Fruit fly (Drosophila melanogaster) whole organism, embryonic: ENCODE results near the gene mil.

Experiments
- ATbp ChIP-seq: fragments of 200-800 bp; sonication (Bioruptor generic); optimal IDR thresholded peaks from 2 replicates; lab custom pipeline; 2017; ENCODE audit warnings: missing biosample characterization, mild to moderate bottlenecking, missing genetic modification characterization, missing genetic modification reagents
- BEAF-32 ChIP-seq: fragments of 200-800 bp; sonication (Bioruptor generic); optimal IDR thresholded peaks from 3 replicates; lab custom pipeline; 2017; ENCODE audit warnings: missing biosample characterization, missing genetic modification characterization, mild to moderate bottlenecking, moderate library complexity, missing genetic modification reagents
- CG10431 ChIP-seq: fragments of 200-800 bp; sonication (Bioruptor generic); optimal IDR thresholded peaks from 3 replicates; lab custom pipeline; 2018; ENCODE audit warnings: missing biosample characterization, mild to moderate bottlenecking, missing genetic modification characterization
- CG11398 ChIP-seq: fragments of 200-800 bp; sonication (Bioruptor generic); optimal IDR thresholded peaks from 2 replicates; lab custom pipeline; 2016; ENCODE audit warnings: missing biosample characterization, missing genetic modification characterization
- CG11696 ChIP-seq: fragments of 200-800 bp; sonication (Bioruptor generic); IDR thresholded peaks from 2 replicates; pipeline ENCODE4 v1.3.6; 2022; ENCODE audit warnings: missing biosample characterization, missing genetic modification characterization
- CG11723 ChIP-seq: fragments of 200-800 bp; sonication (Bioruptor generic); optimal IDR thresholded peaks from 2 replicates; lab custom pipeline; 2017; ENCODE audit warnings: missing biosample characterization, mild to moderate bottlenecking, missing genetic modification characterization
- CG12236 ChIP-seq: fragments of 200-800 bp; sonication (Bioruptor generic); optimal IDR thresholded peaks from 2 replicates; lab custom pipeline; 2016; ENCODE audit warnings: missing biosample characterization, missing genetic modification characterization
- CG12942 ChIP-seq: fragments of 200-800 bp; sonication (Bioruptor generic); optimal IDR thresholded peaks from 3 replicates; lab custom pipeline; 2016; ENCODE audit warnings: missing biosample characterization, missing genetic modification characterization
- CG13894 ChIP-seq: fragments of 200-800 bp; sonication (Bioruptor generic); optimal IDR thresholded peaks from 3 replicates; lab custom pipeline; 2018; ENCODE audit warnings: missing biosample characterization, mild to moderate bottlenecking, missing genetic modification characterization, moderate library complexity
- CG14050 ChIP-seq: fragments of 200-800 bp; sonication (Bioruptor generic); IDR thresholded peaks from 3 replicates; pipeline ENCODE4 v1.3.6; 2022; ENCODE audit warnings: missing biosample characterization, missing genetic modification characterization
- CG1529 ChIP-seq: fragments of 200-800 bp; sonication (Bioruptor generic); optimal IDR thresholded peaks from 3 replicates; lab custom pipeline; 2018; ENCODE audit warnings: missing biosample characterization, missing genetic modification characterization
- CG16863 ChIP-seq: fragments of 200-800 bp; sonication (Bioruptor generic); optimal IDR thresholded peaks from 3 replicates; lab custom pipeline; 2016; ENCODE audit warnings: missing biosample characterization, missing genetic modification characterization
- CG17612 ChIP-seq: fragments of 200-800 bp; sonication (Bioruptor generic); IDR thresholded peaks from 2 replicates; pipeline ENCODE4 v1.3.6; 2022; ENCODE audit warnings: missing biosample characterization, missing genetic modification characterization
- CG17912 ChIP-seq: fragments of 200-800 bp; sonication (Bioruptor generic); optimal IDR thresholded peaks from 2 replicates; lab custom pipeline; 2018; ENCODE audit warnings: missing biosample characterization, mild to moderate bottlenecking, missing genetic modification characterization
- CG18011 ChIP-seq: fragments of 200-800 bp; sonication (Bioruptor generic); optimal IDR thresholded peaks from 2 replicates; lab custom pipeline; 2017; ENCODE audit warnings: missing biosample characterization, missing genetic modification characterization, mild to moderate bottlenecking, moderate library complexity, missing genotype
- CG2116 ChIP-seq: fragments of 200-800 bp; sonication (Bioruptor generic); optimal IDR thresholded peaks from 3 replicates; lab custom pipeline; 2018; ENCODE audit warnings: missing biosample characterization, mild to moderate bottlenecking, missing genetic modification characterization
- CG3163 ChIP-seq: fragments of 200-800 bp; sonication (Bioruptor generic); optimal IDR thresholded peaks from 3 replicates; lab custom pipeline; 2016; ENCODE audit warnings: missing biosample characterization, missing genetic modification characterization
- CG4424 ChIP-seq: fragments of 200-800 bp; sonication (Bioruptor generic); optimal IDR thresholded peaks from 3 replicates; lab custom pipeline; 2016; ENCODE audit warnings: missing biosample characterization, missing genetic modification characterization
- CG6791 ChIP-seq: fragments of 200-800 bp; sonication (Bioruptor generic); IDR thresholded peaks from 3 replicates; pipeline ENCODE4 v1.3.6; 2022; ENCODE audit warnings: missing biosample characterization, missing genetic modification characterization; ENCODE audit not compliant: partially characterized antibody
- CG9876 ChIP-seq: fragments of 200-800 bp; sonication (Bioruptor generic); optimal IDR thresholded peaks from 2 replicates; lab custom pipeline; 2016; ENCODE audit warnings: missing biosample characterization, missing genetic modification characterization
- CG9932 ChIP-seq: fragments of 200-800 bp; sonication (Bioruptor generic); IDR thresholded peaks from 2 replicates; pipeline ENCODE4 v1.3.6; 2022; ENCODE audit warnings: missing biosample characterization, missing genetic modification characterization
- CrebB ChIP-seq: fragments of 200-800 bp; sonication (Bioruptor generic); optimal IDR thresholded peaks from 3 replicates; lab custom pipeline; 2018; ENCODE audit warnings: missing biosample characterization, mild to moderate bottlenecking, missing genetic modification characterization
- Dref ChIP-seq: fragments of 200-800 bp; sonication (Bioruptor generic); IDR thresholded peaks from 2 replicates; pipeline ENCODE4 v1.3.6; 2022; ENCODE audit warnings: missing biosample characterization, missing genetic modification characterization
- Lhr ChIP-seq: fragments of 200-800 bp; sonication (Bioruptor generic); optimal IDR thresholded peaks from 3 replicates; lab custom pipeline; 2017; ENCODE audit warnings: mild to moderate bottlenecking, missing biosample characterization, missing genetic modification reagents, missing genetic modification characterization
- NC2α ChIP-seq: fragments of 200-800 bp; sonication (Bioruptor generic); optimal IDR thresholded peaks from 2 replicates; lab custom pipeline; 2016; ENCODE audit warnings: missing biosample characterization, missing genetic modification characterization
- PHDP ChIP-seq: fragments of 200-800 bp; sonication (Bioruptor generic); optimal IDR thresholded peaks from 3 replicates; lab custom pipeline; 2018; ENCODE audit warnings: missing biosample characterization, mild to moderate bottlenecking, missing genetic modification characterization, moderate library complexity
- Sox102F ChIP-seq: fragments of 200-800 bp; sonication (Bioruptor generic); optimal IDR thresholded peaks from 2 replicates; lab custom pipeline; 2018; ENCODE audit warnings: missing biosample characterization, mild to moderate bottlenecking, missing genetic modification characterization, moderate library complexity
- TFAM ChIP-seq: fragments of 200-800 bp; sonication (Bioruptor generic); optimal IDR thresholded peaks from 2 replicates; lab custom pipeline; 2017; ENCODE audit warnings: missing biosample characterization, missing genetic modification characterization, inconsistent platforms
- amos ChIP-seq: fragments of 200-800 bp; sonication (Bioruptor generic); IDR thresholded peaks from 2 replicates; pipeline ENCODE4 v1.3.6; 2022; ENCODE audit warnings: missing biosample characterization, missing genetic modification characterization; ENCODE audit not compliant: partially characterized antibody
- ato ChIP-seq: fragments of 200-800 bp; sonication (Bioruptor generic); IDR thresholded peaks from 2 replicates; pipeline ENCODE4 v1.3.6; 2022; ENCODE audit warnings: missing biosample characterization, missing genetic modification characterization; ENCODE audit not compliant: partially characterized antibody
- cato ChIP-seq: fragments of 200-800 bp; sonication (Bioruptor generic); optimal IDR thresholded peaks from 2 replicates; lab custom pipeline; 2016; ENCODE audit warnings: missing biosample characterization, missing genetic modification characterization, borderline replicate concordance
- cg ChIP-seq: fragments of 200-800 bp; sonication (Bioruptor generic); optimal IDR thresholded peaks from 3 replicates; lab custom pipeline; 2019; ENCODE audit warnings: missing biosample characterization, mild to moderate bottlenecking, missing genetic modification characterization, moderate library complexity
- eyg ChIP-seq: fragments of 200-800 bp; sonication (Bioruptor generic); optimal IDR thresholded peaks from 3 replicates; lab custom pipeline; 2016; ENCODE audit warnings: missing biosample characterization, missing genetic modification characterization
- gt ChIP-seq: fragments of 200-800 bp; sonication (Bioruptor generic); IDR thresholded peaks from 2 replicates; pipeline ENCODE4 v1.3.6; 2022; ENCODE audit warnings: missing biosample characterization, missing genetic modification characterization
- hkb ChIP-seq, 2 experiments: fragments of 200-800 bp in 1 of 2; fragments of >200 bp in 1 of 2; sonication (Bioruptor generic) in 1 of 2; IDR thresholded peaks in 1 of 2; optimal IDR thresholded peaks in 1 of 2; 2 replicates each; pipeline versions ENCODE4 v1.3.6 to Lab custom; 2017 to 2022; ENCODE audit warnings: missing biosample characterization in 1 of 2, missing genetic modification characterization in 1 of 2
- ind ChIP-seq: fragments of 200-800 bp; sonication (Bioruptor generic); optimal IDR thresholded peaks from 3 replicates; lab custom pipeline; 2016; ENCODE audit warnings: missing biosample characterization, missing genetic modification characterization
- lbe ChIP-seq: fragments of 200-800 bp; sonication (Bioruptor generic); optimal IDR thresholded peaks from 2 replicates; lab custom pipeline; 2016; ENCODE audit warnings: missing biosample characterization, mild to moderate bottlenecking, missing genetic modification characterization
- mld ChIP-seq: fragments of 200-800 bp; sonication (Bioruptor generic); IDR thresholded peaks from 3 replicates; pipeline ENCODE4 v1.3.6; 2022; ENCODE audit warnings: missing biosample characterization, missing genetic modification characterization; ENCODE audit not compliant: partially characterized antibody
- nau ChIP-seq: fragments of 200-800 bp; sonication (Bioruptor generic); optimal IDR thresholded peaks from 3 replicates; lab custom pipeline; 2017; ENCODE audit warnings: missing biosample characterization, mild to moderate bottlenecking, missing genetic modification characterization, missing genetic modification reagents
- nerfin-1 ChIP-seq: fragments of 200-800 bp; sonication (Bioruptor generic); optimal IDR thresholded peaks from 3 replicates; lab custom pipeline; 2019; ENCODE audit warnings: missing biosample characterization, mild to moderate bottlenecking, missing genetic modification characterization, moderate library complexity
- nom ChIP-seq: fragments of 200-800 bp; sonication (Bioruptor generic); optimal IDR thresholded peaks from 2 replicates; lab custom pipeline; 2017; ENCODE audit warnings: missing biosample characterization, missing genetic modification characterization, mild to moderate bottlenecking, moderate library complexity, missing genetic modification reagents
- onecut ChIP-seq: fragments of 200-800 bp; sonication (Bioruptor generic); IDR thresholded peaks from 2 replicates; pipeline ENCODE4 v1.3.6; 2022; ENCODE audit warnings: missing biosample characterization, missing genetic modification characterization
- slou ChIP-seq: fragments of 200-800 bp; sonication (Bioruptor generic); optimal IDR thresholded peaks from 3 replicates; lab custom pipeline; 2016; ENCODE audit warnings: missing biosample characterization, missing genetic modification characterization
- sna ChIP-seq: fragments of 200-800 bp; sonication (Bioruptor generic); IDR thresholded peaks from 2 replicates; pipeline ENCODE4 v1.3.6; 2022; ENCODE audit warnings: missing biosample characterization, missing genetic modification characterization; ENCODE audit not compliant: partially characterized antibody
- tin ChIP-seq: fragments of 200-800 bp; sonication (Bioruptor generic); optimal IDR thresholded peaks from 3 replicates; lab custom pipeline; 2016; ENCODE audit warnings: missing biosample characterization, missing genetic modification characterization
- trh ChIP-seq: fragments of 200-800 bp; sonication (Bioruptor generic); optimal IDR thresholded peaks from 2 replicates; lab custom pipeline; 2016; ENCODE audit warnings: missing biosample characterization, missing genetic modification characterization
- tx ChIP-seq: fragments of 200-800 bp; sonication (Bioruptor generic); optimal IDR thresholded peaks from 2 replicates; lab custom pipeline; 2016; ENCODE audit warnings: missing biosample characterization, missing genetic modification characterization
- vfl ChIP-seq: fragments of 200-800 bp; sonication (Bioruptor generic); optimal IDR thresholded peaks from 2 replicates; lab custom pipeline; 2016; ENCODE audit warnings: missing biosample characterization, missing genetic modification characterization
- vnd ChIP-seq: fragments of 200-800 bp; sonication (Bioruptor generic); IDR thresholded peaks from 3 replicates; pipeline ENCODE4 v1.3.6; 2022; ENCODE audit warnings: missing biosample characterization, missing genetic modification characterization; ENCODE audit not compliant: partially characterized antibody
- wek ChIP-seq: fragments of 200-800 bp; sonication (Bioruptor generic); optimal IDR thresholded peaks from 3 replicates; lab custom pipeline; 2018; ENCODE audit warnings: missing biosample characterization, mild to moderate bottlenecking, missing genetic modification characterization, moderate library complexity

Gene mil

dm6 chr3R:27919385-27919789 is 7.1 kb downstream of the mil start, which contains the start of gene Boh1 (continued):
- TF ChIP-seq CG3163 (GFP tag; lab: Kevin White, UChicago) (no peak), CG9932 (no peak), ATbp (GFP tag; lab: Kevin White, UChicago) (no peak), CG12236 (GFP tag; lab: Kevin White, UChicago) (no peak), CG18011 (GFP tag; lab: Kevin White, UChicago) (no peak), CG17612 (GFP tag; lab: Robert Waterston, UW) (no peak), CG12942 (GFP tag; lab: Kevin White, UChicago) (no peak), nerfin-1 (peak; percentile 24), CG1529 (GFP tag; lab: Kevin White, UChicago) (no peak), CG10431 (GFP tag; lab: Kevin White, UChicago) (no peak), TFAM (GFP tag; lab: Kevin White, UChicago) (no peak), BEAF-32 (GFP tag; lab: Kevin White, UChicago) (peak; percentile 8), tx (no peak), Dref (GFP tag; lab: Robert Waterston, UW) (no peak), gt (GFP tag; lab: Robert Waterston, UW) (no peak), CG11723 (GFP tag; lab: Kevin White, UChicago) (no peak), cato (GFP tag; lab: Kevin White, UChicago) (no peak), CG14050 (no peak), onecut (no peak), tin (GFP tag; lab: Kevin White, UChicago) (no peak), CG16863 (GFP tag; lab: Kevin White, UChicago) (no peak), CG11696 (GFP tag; lab: Robert Waterston, UW) (no peak), ind (GFP tag; lab: Kevin White, UChicago) (no peak), slou (GFP tag; lab: Kevin White, UChicago) (no peak), mld (GFP tag; lab: Robert Waterston, UW) (no peak), trh (GFP tag; lab: Kevin White, UChicago) (no peak), sna (GFP tag; lab: Robert Waterston, UW) (no peak), eyg (GFP tag; lab: Kevin White, UChicago) (no peak), Sox102F (GFP tag; lab: Kevin White, UChicago) (peak; percentile 18), nom (GFP tag; lab: Kevin White, UChicago) (no peak), NC2α (GFP tag; lab: Kevin White, UChicago) (no peak), amos (GFP tag; lab: Robert Waterston, UW) (no peak), lbe (GFP tag; lab: Kevin White, UChicago) (peak; percentile 13), nau (GFP tag; lab: Kevin White, UChicago) (no peak), CG9876 (no peak), CG11398 (GFP tag; lab: Kevin White, UChicago) (no peak), vfl (no peak), PHDP (tag; lab: Kevin White, UChicago) (peak; percentile 52), CG4424 (GFP tag; lab: Kevin White, UChicago) (peak; percentile 43), vnd (GFP tag; lab: Robert Waterston, UW) (no peak), CrebB (tag; lab: Kevin White, UChicago) (no peak), CG13894 (no peak), Lhr (GFP tag; lab: Kevin White, UChicago) (no peak), hkb (optimal IDR thresholded peaks at IDR 0.05; lab: Kevin White, UChicago) (no peak), hkb (GFP tag; IDR thresholded peaks at IDR 0.05; lab: Robert Waterston, UW) (peak; percentile 32; the same call in 1 of the 2 replicates), wek (GFP tag; lab: Kevin White, UChicago) (peak; percentile 84), CG6791 (GFP tag; lab: Robert Waterston, UW) (no peak), CG17912 (GFP tag; lab: Kevin White, UChicago) (no peak), CG2116 (GFP tag; lab: Kevin White, UChicago) (peak; percentile 67), ato (GFP tag; lab: Robert Waterston, UW) (no peak), cg (GFP tag; lab: Kevin White, UChicago) (no peak)
